Worm (Caenorhabditis elegans) whole organism, L4 larva: ENCODE results near the gene Y102A5C.27.
"Not testable (repeated sequence)": the region's sequence is repeated elsewhere in the genome, so short reads cannot be mapped to it uniquely, and the experiment has no call there.

Experiments used
- ama-1 ChIP-seq: fragments of 150-350 bp; optimal IDR thresholded peaks from 2 replicates; lab custom pipeline; 2014; ENCODE audit warnings: inconsistent platforms, mixed read lengths
- fkh-10 ChIP-seq: fragments of 150-350 bp; optimal IDR thresholded peaks from 2 replicates; lab custom pipeline; 2014; ENCODE audit warnings: missing biosample characterization, missing genetic modification reagents, missing genetic modification characterization
- lir-3 ChIP-seq: sonication (generic microtip); optimal IDR thresholded peaks from 2 replicates; lab custom pipeline; 2016; ENCODE audit warnings: mild to moderate bottlenecking, missing genetic modification characterization, missing compliant biosample characterization
- mdl-1 ChIP-seq, 2 experiments: fragments of 150-350 bp in 1 of 2; sonication (generic microtip) in 1 of 2; optimal IDR thresholded peaks; 2 replicates each; lab custom pipeline; 2014 to 2017; ENCODE audit warnings: missing biosample characterization in 2 of 2, missing genetic modification characterization in 2 of 2
- nhr-11 ChIP-seq: fragments of 150-350 bp; optimal IDR thresholded peaks from 2 replicates; lab custom pipeline; 2014; ENCODE audit warnings: missing biosample characterization, missing genetic modification characterization
- nhr-237 ChIP-seq: sonication (generic microtip); optimal IDR thresholded peaks from 2 replicates; lab custom pipeline; 2017; ENCODE audit warnings: missing biosample characterization, missing genetic modification characterization
- nhr-77 ChIP-seq: fragments of 150-350 bp; optimal IDR thresholded peaks from 2 replicates; lab custom pipeline; 2014; ENCODE audit warnings: missing biosample characterization, missing genetic modification characterization
- php-3 ChIP-seq: fragments of 200-800 bp; sonication (Bioruptor generic); IDR thresholded peaks from 2 replicates; pipeline ENCODE4 v1.3.6; 2022; ENCODE audit warnings: missing genetic modification reagents, missing genetic modification characterization, missing compliant biosample characterization
- pqm-1 ChIP-seq: sonication (generic microtip); optimal IDR thresholded peaks from 2 replicates; lab custom pipeline; 2017; ENCODE audit warnings: missing biosample characterization, missing genetic modification characterization
- unc-130 ChIP-seq: sonication (generic microtip); optimal IDR thresholded peaks from 2 replicates; lab custom pipeline; 2016; ENCODE audit warnings: missing genetic modification reagents, missing genetic modification characterization, missing compliant biosample characterization
- unc-62 ChIP-seq, 3 experiments: fragments of 150-350 bp in 1 of 3; sonication (generic microtip); optimal IDR thresholded peaks in 2 of 3; peaks in 1 of 3; 1 replicate in 1 of 3; 2 replicates in 2 of 3; lab custom pipeline; 2014 to 2017; ENCODE audit warnings: missing biosample characterization in 3 of 3, missing genetic modification characterization in 3 of 3, missing genetic modification reagents in 3 of 3, missing genotype in 1 of 3
- zag-1 ChIP-seq: fragments of 150-350 bp; optimal IDR thresholded peaks from 2 replicates; lab custom pipeline; 2014; ENCODE audit warnings: missing biosample characterization, missing genetic modification characterization

ce11 chrV:16948011-16948410, 40.5 kb downstream of the Y102A5C.27 start, which contains the start of gene fbxa-112:
- not testable (repeated sequence) for TF ChIP-seq ama-1; zag-1; mdl-1 (tag; optimal IDR thresholded peaks at IDR 0.05; lab: Kevin White, UChicago); pqm-1 (tag; lab: Kevin White, UChicago); fkh-10 (GFP tag; lab: Kevin White, UChicago); nhr-237 (tag; lab: Kevin White, UChicago); lir-3 (tag; lab: Kevin White, UChicago); unc-62 (GFP tag; optimal IDR thresholded peaks at IDR 0.05 in 1 of 2; lab: Kevin White, UChicago); unc-62 (tag; optimal IDR thresholded peaks at IDR 0.05; lab: Kevin White, UChicago); php-3 (GFP tag; lab: Robert Waterston, UW); nhr-77 (tag; lab: Kevin White, UChicago); nhr-11 (tag; lab: Kevin White, UChicago); unc-130 (GFP tag; lab: Kevin White, UChicago)
